Worm (Caenorhabditis elegans): Measurements from ENCODE around the gene gnrr-5.

The gnrr-5 gene

ce11 chrV:4429576-4429975 lies 25.0 kb downstream of the gnrr-5 start, which contains the start of gene Y47D7A.12:
Gene Y47D7A.12, minus strand, starts transcription at chrV:4429676.
- TF ChIP-seq nhr-10 (tag; optimal IDR thresholded peaks at IDR 0.05) (no peak), F26F4.8 (GFP tag; conservative IDR thresholded peaks at IDR 0.05) (no peak), nhr-42 (GFP tag; IDR thresholded peaks at IDR 0.05) (no peak), hmg-1.1 (GFP tag; IDR thresholded peaks at IDR 0.05) (no peak), attf-4 (tag; optimal IDR thresholded peaks at IDR 0.05) (no peak), tra-1 (GFP tag; IDR thresholded peaks at IDR 0.05) (no peak), daf-19 (GFP tag; conservative IDR thresholded peaks at IDR 0.05) (no peak), gei-8 (GFP tag; optimal IDR thresholded peaks at IDR 0.05) (no peak), lsy-2 (tag; optimal IDR thresholded peaks at IDR 0.05) (no peak), ZK546.5 (tag; optimal IDR thresholded peaks at IDR 0.05) (no peak), fos-1 (tag; optimal IDR thresholded peaks at IDR 0.05) (no peak), unc-62 (GFP tag; optimal IDR thresholded peaks at IDR 0.05 in 1 of 2) (no peak), unc-62 (tag; optimal IDR thresholded peaks at IDR 0.05) (no peak), nhr-76 (tag; optimal IDR thresholded peaks at IDR 0.05) (no peak), zip-2 (tag; optimal IDR thresholded peaks at IDR 0.05) (no peak), nhr-41 (GFP tag; IDR thresholded peaks at IDR 0.05) (no peak)

ce11 chrV:4428202-4428601 lies 26.3 kb downstream of the gnrr-5 start, which contains the start of gene Y47D7A.11:
Gene Y47D7A.11, minus strand, starts transcription at chrV:4428302.
- TF ChIP-seq unc-62 (GFP tag; optimal IDR thresholded peaks at IDR 0.05 in 1 of 2) (peak in 1 of 2 experiments; percentile 28), unc-62 (tag; optimal IDR thresholded peaks at IDR 0.05) (no peak), mxl-2 (GFP tag; conservative IDR thresholded peaks at IDR 0.05) (no peak)

- TF ChIP-seq mdt-29 (GFP tag; IDR thresholded peaks at IDR 0.05) (no peak), lin-39 (tag; optimal IDR thresholded peaks at IDR 0.05) (no peak), nhr-76 (tag; optimal IDR thresholded peaks at IDR 0.05) (no peak), daf-19 (GFP tag; conservative IDR thresholded peaks at IDR 0.05) (no peak), snpc-1.2 (GFP tag; IDR thresholded peaks at IDR 0.05) (no peak), aly-2 (tag; optimal IDR thresholded peaks at IDR 0.05) (no peak), dpl-1 (GFP tag; optimal IDR thresholded peaks at IDR 0.05) (no peak), dmd-6 (GFP tag; IDR thresholded peaks at IDR 0.05) (no peak), egl-43 (GFP tag; IDR thresholded peaks at IDR 0.05) (no peak), saeg-2 (GFP tag; IDR thresholded peaks at IDR 0.05) (no peak), tag-97 (GFP tag; IDR thresholded peaks at IDR 0.05) (no peak), pqm-1 (tag; optimal IDR thresholded peaks at IDR 0.05) (no peak), ztf-7 (tag; optimal IDR thresholded peaks at IDR 0.05) (no peak), fkh-10 (GFP tag; optimal IDR thresholded peaks at IDR 0.05) (no peak), mes-2 (tag; optimal IDR thresholded peaks at IDR 0.05; ENCODE audit: poor library complexity, severe bottlenecking) (no peak), nhr-77 (tag; optimal IDR thresholded peaks at IDR 0.05) (no peak)
Observed at ce11 chrV:4423860-4424401, 30.6 kb downstream of the gnrr-5 start, which contains the start of the genes Y47D7A.9 and Y47D7A.19. Gene Y47D7A.9, minus strand, starts transcription at chrV:4423960. Gene Y47D7A.19, plus strand, starts transcription at chrV:4424351.

ce11 chrV:4423087-4423486 lies 31.4 kb downstream of the gnrr-5 start:
- no peak for TF ChIP-seq F26F4.8 (GFP tag; conservative IDR thresholded peaks at IDR 0.05)
- no peak for TF ChIP-seq zag-1 (tag; optimal IDR thresholded peaks at IDR 0.05)
- no peak for TF ChIP-seq nhr-42 (GFP tag; IDR thresholded peaks at IDR 0.05)
- TF ChIP-seq hmg-1.1 (GFP tag; IDR thresholded peaks at IDR 0.05): no peak
- no peak for TF ChIP-seq Y105C5A.15 (GFP tag; IDR thresholded peaks at IDR 0.05)
- peak; percentile 63; the same call in 1 of the 2 replicates for TF ChIP-seq set-16 (GFP tag; IDR thresholded peaks at IDR 0.05)
- no peak for TF ChIP-seq ceh-20 (GFP tag; IDR thresholded peaks at IDR 0.05)

ce11 chrV:4422127-4422526 lies 32.4 kb downstream of the gnrr-5 start, which contains the start of gene skr-7:
Gene skr-7, plus strand, starts transcription at chrV:4422427.
- no peak for TF ChIP-seq nhr-77 (tag; optimal IDR thresholded peaks at IDR 0.05)
- no peak for TF ChIP-seq Y5F2A.4 (GFP tag; optimal IDR thresholded peaks at IDR 0.05)
- TF ChIP-seq dmd-6 (GFP tag; IDR thresholded peaks at IDR 0.05): no peak
- TF ChIP-seq snpc-4 (tag; optimal IDR thresholded peaks at IDR 0.05): no peak
